Worm (Caenorhabditis elegans): Measurements from ENCODE around the gene Y45F10C.2.

DNA sequence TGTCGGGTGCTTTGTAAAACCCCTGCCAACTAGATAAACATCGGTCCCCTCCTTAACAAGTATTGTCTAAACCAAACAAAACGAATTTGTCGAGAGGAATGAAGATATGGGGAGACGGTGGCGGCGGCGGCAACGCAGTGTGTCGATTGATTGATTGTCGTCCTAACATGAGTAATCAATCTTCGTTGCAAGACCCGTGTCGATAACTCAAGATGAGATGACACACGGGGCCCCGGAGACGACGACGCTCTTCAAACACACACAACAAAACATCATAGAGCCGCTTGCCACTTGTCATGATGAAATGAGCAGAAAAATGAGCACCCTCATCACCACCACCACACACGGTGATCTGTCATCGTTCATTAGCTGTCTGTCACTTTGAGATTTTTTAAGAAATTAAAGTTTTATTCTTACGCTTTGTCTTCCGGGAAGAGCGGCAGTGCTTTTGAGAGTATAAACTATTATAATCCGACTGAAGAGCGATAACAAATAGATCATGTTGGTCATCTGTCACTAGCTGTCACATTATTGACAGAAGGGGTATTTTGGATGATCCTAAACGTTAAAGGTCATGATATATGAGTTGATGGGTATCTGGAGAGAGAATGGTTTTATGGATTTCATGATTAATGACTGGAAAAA is 33.4 kb upstream of the Y45F10C.2 start:
- TF ChIP-seq snpc-4 (tag; optimal IDR thresholded peaks at IDR 0.05) = no peak
- TF ChIP-seq nhr-48 (tag; optimal IDR thresholded peaks at IDR 0.05) = no peak
- no peak for TF ChIP-seq pqm-1 (tag; optimal IDR thresholded peaks at IDR 0.05)
- no peak for TF ChIP-seq zip-2 (tag; optimal IDR thresholded peaks at IDR 0.05)
- no peak for TF ChIP-seq mdl-1 (tag; optimal IDR thresholded peaks at IDR 0.05)
- TF ChIP-seq Y105C5A.15 (GFP tag; IDR thresholded peaks at IDR 0.05) = no peak
- no peak for TF ChIP-seq nhr-11 (tag; optimal IDR thresholded peaks at IDR 0.05)
- TF ChIP-seq nhr-111 (GFP tag; optimal IDR thresholded peaks at IDR 0.05) = no peak
- TF ChIP-seq skn-1 (tag; optimal IDR thresholded peaks at IDR 0.05) = no peak
